Worm (Caenorhabditis elegans): ENCODE results near the gene algn-1.

The algn-1 gene

ce11 chrIII:6420201-6420600 is 39.7 kb upstream of the algn-1 start:
- no peak for TF ChIP-seq Y116A8C.19 (tag; optimal IDR thresholded peaks at IDR 0.05; ENCODE audit: borderline replicate concordance)
- TF ChIP-seq egl-27 (tag; optimal IDR thresholded peaks at IDR 0.05) = no peak
- TF ChIP-seq vab-15 (tag; optimal IDR thresholded peaks at IDR 0.05) = no peak
- peak; percentile 10 for TF ChIP-seq rnt-1 (tag; optimal IDR thresholded peaks at IDR 0.05)
- TF ChIP-seq blmp-1 (tag; optimal IDR thresholded peaks at IDR 0.05) = peak; percentile 50
- no peak for TF ChIP-seq zag-1 (tag; optimal IDR thresholded peaks at IDR 0.05)
- TF ChIP-seq aha-1 (tag; optimal IDR thresholded peaks at IDR 0.05) = no peak
- peak in 1 of 2 experiments; percentile 45 for TF ChIP-seq lin-35 (GFP tag; optimal IDR thresholded peaks at IDR 0.05)
- TF ChIP-seq pag-3 (tag; optimal IDR thresholded peaks at IDR 0.05; ENCODE audit: borderline replicate concordance, insufficient read depth) = no peak
- TF ChIP-seq mep-1 (tag; optimal IDR thresholded peaks at IDR 0.05) = peak; percentile 32
- no peak for TF ChIP-seq hpl-2 (GFP tag; optimal IDR thresholded peaks at IDR 0.05)
- TF ChIP-seq fkh-4 (tag; optimal IDR thresholded peaks at IDR 0.05; ENCODE audit: borderline replicate concordance) = peak; percentile 42
- no peak for TF ChIP-seq irx-1 (tag; optimal IDR thresholded peaks at IDR 0.05)
- TF ChIP-seq dsc-1 (tag; optimal IDR thresholded peaks at IDR 0.05) = peak; percentile 69
- TF ChIP-seq mef-2 (tag; optimal IDR thresholded peaks at IDR 0.05) = no peak
- TF ChIP-seq ets-5 (GFP tag; IDR thresholded peaks at IDR 0.05) = no peak
- TF ChIP-seq isw-1 (GFP tag; IDR thresholded peaks at IDR 0.05) = no peak
- TF ChIP-seq elt-3 (tag; optimal IDR thresholded peaks at IDR 0.05) = peak in 1 of 6 experiments; percentile 6
- TF ChIP-seq nhr-85 (tag) = no peak
- TF ChIP-seq nhr-76 (tag; optimal IDR thresholded peaks at IDR 0.05) = no peak
- TF ChIP-seq lin-14 (GFP tag; optimal IDR thresholded peaks at IDR 0.05) = peak; percentile 34
- TF ChIP-seq ama-1 (optimal IDR thresholded peaks at IDR 0.05) = peak; percentile 65
- peak; percentile 14 for TF ChIP-seq nhr-90 (tag; optimal IDR thresholded peaks at IDR 0.05; ENCODE audit: poor library complexity)
- peak; percentile 42 for TF ChIP-seq nhr-19 (GFP tag; conservative IDR thresholded peaks at IDR 0.05)
- TF ChIP-seq unc-86 (tag; optimal IDR thresholded peaks at IDR 0.05) = no peak
- TF ChIP-seq nhr-77 (tag; optimal IDR thresholded peaks at IDR 0.05) = no peak
- no peak for TF ChIP-seq hlh-17 (GFP tag; optimal IDR thresholded peaks at IDR 0.05; ENCODE audit: borderline replicate concordance)

- TF ChIP-seq lin-14 (GFP tag; optimal IDR thresholded peaks at IDR 0.05) = peak; percentile 98
- TF ChIP-seq unc-30 (tag; optimal IDR thresholded peaks at IDR 0.05) = no peak
- peak; percentile 90 for TF ChIP-seq jun-1 (tag; optimal IDR thresholded peaks at IDR 0.05)
- TF ChIP-seq unc-130 (tag; optimal IDR thresholded peaks at IDR 0.05) = peak; percentile 83
- TF ChIP-seq pag-3 (tag; optimal IDR thresholded peaks at IDR 0.05; ENCODE audit: borderline replicate concordance, insufficient read depth) = no peak
- TF ChIP-seq ztf-11 (tag; optimal IDR thresholded peaks at IDR 0.05) = peak in 1 of 2 experiments; percentile 89
- TF ChIP-seq dpl-1 (GFP tag; optimal IDR thresholded peaks at IDR 0.05) = peak; percentile 59 to 72 (median 69)
- TF ChIP-seq zag-1 (tag; optimal IDR thresholded peaks at IDR 0.05) = no peak
- peak; percentile 72 to 87 (median 81) for TF ChIP-seq ceh-82 (tag; optimal IDR thresholded peaks at IDR 0.05)
- TF ChIP-seq aly-2 (tag; optimal IDR thresholded peaks at IDR 0.05) = peak; percentile 69
- TF ChIP-seq nhr-76 (tag; optimal IDR thresholded peaks at IDR 0.05) = no peak
- peak; percentile 87 for TF ChIP-seq egl-13 (tag; optimal IDR thresholded peaks at IDR 0.05)
- peak; percentile 96 for TF ChIP-seq tbx-2 (tag; optimal IDR thresholded peaks at IDR 0.05)
- TF ChIP-seq nhr-47 (tag; optimal IDR thresholded peaks at IDR 0.05) = peak; percentile 97
- TF ChIP-seq pax-3 (tag; optimal IDR thresholded peaks at IDR 0.05) = peak; percentile 88
- no peak for TF ChIP-seq lin-15B (tag; optimal IDR thresholded peaks at IDR 0.05)
- no peak for TF ChIP-seq sptf-1 (tag; optimal IDR thresholded peaks at IDR 0.05)
- peak; percentile 91 to 99 for TF ChIP-seq efl-1 (optimal IDR thresholded peaks at IDR 0.05)
- peak; percentile 65 to 98 for TF ChIP-seq efl-1 (GFP tag; optimal IDR thresholded peaks at IDR 0.05 in 1 of 2)
- TF ChIP-seq egl-27 (tag; optimal IDR thresholded peaks at IDR 0.05) = peak; percentile 51 to 73
- TF ChIP-seq tlp-1 (tag; optimal IDR thresholded peaks at IDR 0.05) = no peak
- peak; percentile 98 for TF ChIP-seq nhr-20 (tag; optimal IDR thresholded peaks at IDR 0.05)
- peak; percentile 87 for TF ChIP-seq isw-1 (GFP tag; IDR thresholded peaks at IDR 0.05)
- TF ChIP-seq elt-3 (tag; optimal IDR thresholded peaks at IDR 0.05) = peak in 3 of 6 experiments; percentile 20 to 85 (median 78)
- no peak for TF ChIP-seq ets-5 (GFP tag; IDR thresholded peaks at IDR 0.05)
- TF ChIP-seq hpl-2 (GFP tag; optimal IDR thresholded peaks at IDR 0.05) = peak; percentile 22
- TF ChIP-seq irx-1 (tag; optimal IDR thresholded peaks at IDR 0.05) = peak; percentile 87
- peak; percentile 73 for TF ChIP-seq snpc-4 (tag; optimal IDR thresholded peaks at IDR 0.05)
- TF ChIP-seq aha-1 (tag; optimal IDR thresholded peaks at IDR 0.05) = peak; percentile 59
- TF ChIP-seq blmp-1 (tag; optimal IDR thresholded peaks at IDR 0.05) = peak; percentile 54
- TF ChIP-seq mdl-1 (tag; optimal IDR thresholded peaks at IDR 0.05) = peak; percentile 68 to 98
- peak; percentile 96 for TF ChIP-seq nhr-19 (GFP tag; conservative IDR thresholded peaks at IDR 0.05)
- peak; percentile 80 for TF ChIP-seq sox-4 (tag; optimal IDR thresholded peaks at IDR 0.05)
- no peak for TF ChIP-seq nhr-84 (tag; optimal IDR thresholded peaks at IDR 0.05)
- peak; percentile 60 for TF ChIP-seq nhr-77 (tag; optimal IDR thresholded peaks at IDR 0.05)
- TF ChIP-seq fkh-4 (tag; optimal IDR thresholded peaks at IDR 0.05; ENCODE audit: borderline replicate concordance) = peak; percentile 77
- TF ChIP-seq efl-3 (GFP tag; optimal IDR thresholded peaks at IDR 0.05) = peak; percentile 61
- peak; percentile 91 for TF ChIP-seq dsc-1 (tag; optimal IDR thresholded peaks at IDR 0.05)
These were observed 38.9 kb upstream of the algn-1 start for ce11 chrIII:6420995-6421404.

Data from whole organism, L1 larva.